Fruit fly (Drosophila melanogaster) whole organism, pupa: ENCODE data around the gene Pp4-19C.

ENCODE experiments used
- CG17806 ChIP-seq: fragments of 200-800 bp; sonication (Bioruptor generic); optimal IDR thresholded peaks from 2 replicates; lab custom pipeline; 2018; ENCODE audit warnings: missing biosample characterization, mild to moderate bottlenecking, missing genetic modification characterization, moderate library complexity
- CG32121 ChIP-seq: fragments of 200-800 bp; sonication (Bioruptor generic); IDR thresholded peaks from 2 replicates; pipeline ENCODE4 v1.3.6; 2022; ENCODE audit warnings: missing biosample characterization, missing genetic modification characterization
- CG4496 ChIP-seq: fragments of 200-800 bp; sonication (Bioruptor generic); IDR thresholded peaks from 3 replicates; pipeline ENCODE4 v1.3.6; 2022; ENCODE audit warnings: missing biosample characterization, missing genetic modification characterization
- CG8159 ChIP-seq: fragments of 200-800 bp; sonication (Bioruptor generic); optimal IDR thresholded peaks from 3 replicates; lab custom pipeline; 2018; ENCODE audit warnings: missing biosample characterization, mild to moderate bottlenecking, missing genetic modification characterization, moderate library complexity
- CG9948 ChIP-seq: fragments of 200-800 bp; sonication (Bioruptor generic); optimal IDR thresholded peaks from 2 replicates; lab custom pipeline; 2018; ENCODE audit warnings: missing biosample characterization, mild to moderate bottlenecking, missing genetic modification characterization, moderate library complexity
- EcR ChIP-seq: fragments of 200-800 bp; sonication (Bioruptor generic); optimal IDR thresholded peaks from 3 replicates; lab custom pipeline; 2019; ENCODE audit warnings: missing biosample characterization, missing genetic modification characterization, mild to moderate bottlenecking, moderate library complexity, missing genetic modification reagents
- Pif1B ChIP-seq: fragments of 200-800 bp; sonication (Bioruptor generic); optimal IDR thresholded peaks from 3 replicates; lab custom pipeline; 2016; ENCODE audit warnings: missing biosample characterization, missing genetic modification characterization
- gl ChIP-seq: fragments of 200-800 bp; sonication (Bioruptor generic); optimal IDR thresholded peaks from 2 replicates; lab custom pipeline; 2018; ENCODE audit warnings: missing biosample characterization, mild to moderate bottlenecking, missing genetic modification characterization
- rn ChIP-seq: fragments of 200-800 bp; sonication (Bioruptor generic); IDR thresholded peaks from 2 replicates; pipeline ENCODE4 v1.3.6; 2022; ENCODE audit warnings: missing biosample characterization, missing genetic modification characterization

DNA sequence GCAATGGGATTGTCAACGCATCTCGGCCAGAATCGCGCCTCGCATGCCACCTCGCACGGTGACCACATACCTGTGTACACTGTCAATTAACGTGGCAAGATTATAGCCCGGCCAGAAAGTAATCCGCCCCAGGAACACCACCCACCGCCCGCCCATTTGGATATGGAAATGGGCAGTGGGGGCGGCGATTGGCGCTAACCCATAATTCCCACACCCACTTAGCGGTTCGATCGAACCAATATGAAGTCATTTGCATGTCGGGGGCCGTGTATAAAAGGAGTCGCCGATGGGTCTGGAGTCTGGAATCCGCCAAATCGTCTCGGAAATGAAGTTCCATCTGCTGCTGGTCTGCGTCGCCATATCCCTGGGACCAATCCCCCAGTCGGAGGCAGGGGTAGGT lies 8.4 kb downstream of the Pp4-19C start, which contains the start of gene Obp19a:
- no peak for TF ChIP-seq CG4496 (GFP tag; lab: Robert Waterston, UW)
- no peak for TF ChIP-seq CG9948 (tag; lab: Kevin White, UChicago)
- no peak for TF ChIP-seq rn
- no peak for TF ChIP-seq gl (tag; lab: Kevin White, UChicago)
- no peak for TF ChIP-seq CG8159
- TF ChIP-seq CG17806: no peak
- no peak for TF ChIP-seq CG32121 (GFP tag; lab: Robert Waterston, UW)
- TF ChIP-seq Pif1B (GFP tag; lab: Kevin White, UChicago): no peak
- no peak for TF ChIP-seq EcR (GFP tag; lab: Kevin White, UChicago)
